Fruit fly (Drosophila melanogaster): ENCODE results near the gene noc.

Gene noc

dm6 chr2L:14501132-14501954, 10.7 kb downstream of the noc start (continued):
- TF ChIP-seq PHDP (tag; optimal IDR thresholded peaks at IDR 0.05) (peak; percentile 17), CG14860 (GFP tag; IDR thresholded peaks at IDR 0.05; ENCODE audit: partially characterized antibody) (no peak), NK7.1 (GFP tag; optimal IDR thresholded peaks at IDR 0.05) (no peak), sd (tag; optimal IDR thresholded peaks at IDR 0.05) (peak; percentile 6), MESR4 (GFP tag; optimal IDR thresholded peaks at IDR 0.05) (no peak), Dek (tag; optimal IDR thresholded peaks at IDR 0.05) (peak; percentile 0), en (GFP tag; optimal IDR thresholded peaks at IDR 0.05) (no peak), CoRest (tag; optimal IDR thresholded peaks at IDR 0.05) (peak; percentile 12), CG12659 (GFP tag; optimal IDR thresholded peaks at IDR 0.05) (no peak), prd (optimal IDR thresholded peaks at IDR 0.05) (no peak), prd (GFP tag; IDR thresholded peaks at IDR 0.05) (no peak), lov (optimal IDR thresholded peaks at IDR 0.05) (no peak), lov (GFP tag; IDR thresholded peaks at IDR 0.05) (0 out of 3 replicates have a peak, but pooled peaks have one; percentile 31), CG4328 (GFP tag; optimal IDR thresholded peaks at IDR 0.05) (peak; percentile 44), gcm (GFP tag; optimal IDR thresholded peaks at IDR 0.05) (peak; percentile 5), CG33557 (GFP tag; optimal IDR thresholded peaks at IDR 0.05) (no peak), CG8765 (GFP tag; IDR thresholded peaks at IDR 0.05) (no peak), disco-r (GFP tag; optimal IDR thresholded peaks at IDR 0.05) (no peak), kni (GFP tag; optimal IDR thresholded peaks at IDR 0.05) (no peak), danr (GFP tag; IDR thresholded peaks at IDR 0.05) (no peak), CG11093 (GFP tag; IDR thresholded peaks at IDR 0.05) (no peak), CG15011 (GFP tag; optimal IDR thresholded peaks at IDR 0.05) (peak; percentile 31), fd3F (GFP tag; optimal IDR thresholded peaks at IDR 0.05) (peak; percentile 18), CG6272 (GFP tag; IDR thresholded peaks at IDR 0.05) (no peak), CG10979 (tag; optimal IDR thresholded peaks at IDR 0.05) (no peak), CG8281 (tag; optimal IDR thresholded peaks at IDR 0.05) (no peak), sens (GFP tag) (peak; percentile 64)

dm6 chr2L:14502578-14503426, 12.1 kb downstream of the noc start:
- TF ChIP-seq vfl (GFP tag; optimal IDR thresholded peaks at IDR 0.05) (peak; percentile 58), CG33557 (GFP tag; optimal IDR thresholded peaks at IDR 0.05) (peak; percentile 25), Dfd (GFP tag; optimal IDR thresholded peaks at IDR 0.05) (no peak), toy (GFP tag; IDR thresholded peaks at IDR 0.05) (peak; percentile 70), scrt (GFP tag; optimal IDR thresholded peaks at IDR 0.05) (peak; percentile 86), CG17186 (GFP tag; optimal IDR thresholded peaks at IDR 0.05) (peak; percentile 66), Ssrp (tag; optimal IDR thresholded peaks at IDR 0.05) (peak; percentile 86), CG15514 (GFP tag; optimal IDR thresholded peaks at IDR 0.05) (peak; percentile 84), GATAe (GFP tag; conservative IDR thresholded peaks at IDR 0.05) (peak; percentile 63), CG14965 (GFP tag; optimal IDR thresholded peaks at IDR 0.05; ENCODE audit: borderline replicate concordance) (peak; percentile 59), trem (tag; optimal IDR thresholded peaks at IDR 0.05) (peak; percentile 81), Hmr (GFP tag; optimal IDR thresholded peaks at IDR 0.05) (peak; percentile 88), CG15269 (tag; optimal IDR thresholded peaks at IDR 0.05) (peak; percentile 95), maf-S (GFP tag; optimal IDR thresholded peaks at IDR 0.05) (peak; percentile 82), dan (GFP tag; IDR thresholded peaks at IDR 0.05) (no peak), CrebB (tag; optimal IDR thresholded peaks at IDR 0.05) (peak; percentile 86), wek (GFP tag; optimal IDR thresholded peaks at IDR 0.05) (peak; percentile 82), nau (GFP tag; optimal IDR thresholded peaks at IDR 0.05) (peak; percentile 89), pzg (GFP tag; optimal IDR thresholded peaks at IDR 0.05) (peak; percentile 0), schlank (tag; optimal IDR thresholded peaks at IDR 0.05) (peak; percentile 77), phol (tag; optimal IDR thresholded peaks at IDR 0.05) (peak; percentile 91), gsb (GFP tag; IDR thresholded peaks at IDR 0.05) (peak; percentile 83)

Measured in whole organism, embryonic.